Fruit fly (Drosophila melanogaster) whole organism, embryonic: ENCODE results near the gene BtbVII.
A peak's percentile ranks its signal among the peaks of the same experiment; 100 is the strongest.

ENCODE experiments used
- BEAF-32 ChIP-seq: fragments of 200-800 bp; sonication (Bioruptor generic); optimal IDR thresholded peaks from 3 replicates; lab custom pipeline; 2017; ENCODE audit warnings: missing biosample characterization, missing genetic modification characterization, mild to moderate bottlenecking, moderate library complexity, missing genetic modification reagents
- BtbVII ChIP-seq: fragments of 200-800 bp; sonication (Bioruptor generic); optimal IDR thresholded peaks from 3 replicates; lab custom pipeline; 2017; ENCODE audit warnings: missing biosample characterization, mild to moderate bottlenecking, missing genetic modification characterization
- CG10366 ChIP-seq: fragments of 200-800 bp; sonication (Bioruptor generic); IDR thresholded peaks from 2 replicates; pipeline ENCODE4 v1.3.6; 2022; ENCODE audit warnings: missing biosample characterization, missing genetic modification characterization
- CG10565 ChIP-seq: fragments of 200-800 bp; sonication (Bioruptor generic); optimal IDR thresholded peaks from 3 replicates; lab custom pipeline; 2016; ENCODE audit warnings: missing biosample characterization, mild to moderate bottlenecking, missing genetic modification characterization
- CG10654 ChIP-seq: fragments of 200-800 bp; sonication (Bioruptor generic); optimal IDR thresholded peaks from 2 replicates; lab custom pipeline; 2016; ENCODE audit warnings: missing biosample characterization, missing genetic modification characterization
- CG10959 ChIP-seq: fragments of 200-800 bp; sonication (Bioruptor generic); IDR thresholded peaks from 2 replicates; pipeline ENCODE4 v1.3.6; 2022; ENCODE audit warnings: missing biosample characterization, missing genetic modification characterization
- CG11696 ChIP-seq: fragments of 200-800 bp; sonication (Bioruptor generic); IDR thresholded peaks from 2 replicates; pipeline ENCODE4 v1.3.6; 2022; ENCODE audit warnings: missing biosample characterization, missing genetic modification characterization
- CG12659 ChIP-seq: fragments of 200-800 bp; sonication (Bioruptor generic); optimal IDR thresholded peaks from 3 replicates; lab custom pipeline; 2017; ENCODE audit warnings: mild to moderate bottlenecking, missing biosample characterization, missing genetic modification reagents, missing genetic modification characterization
- CG15479 ChIP-seq: fragments of 200-800 bp; sonication (Bioruptor generic); optimal IDR thresholded peaks from 3 replicates; lab custom pipeline; 2019; ENCODE audit warnings: missing biosample characterization, mild to moderate bottlenecking, missing genetic modification characterization, moderate library complexity
- CG17829 ChIP-seq: fragments of 200-800 bp; optimal IDR thresholded peaks from 2 replicates; lab custom pipeline; 2019; ENCODE audit warnings: missing biosample characterization, mild to moderate bottlenecking, missing genetic modification characterization, moderate library complexity
- CG2202 ChIP-seq: fragments of 200-800 bp; sonication (Bioruptor generic); optimal IDR thresholded peaks from 2 replicates; lab custom pipeline; 2018; ENCODE audit warnings: missing biosample characterization, mild to moderate bottlenecking, missing genetic modification characterization
- CG30020 ChIP-seq: fragments of 200-800 bp; optimal IDR thresholded peaks from 2 replicates; lab custom pipeline; 2019; ENCODE audit warnings: missing biosample characterization, mild to moderate bottlenecking, missing genetic modification characterization, moderate library complexity
- CG31365 ChIP-seq: fragments of 200-800 bp; sonication (Bioruptor generic); optimal IDR thresholded peaks from 2 replicates; lab custom pipeline; 2018; ENCODE audit warnings: missing biosample characterization, mild to moderate bottlenecking, missing genetic modification characterization
- CG3163 ChIP-seq: fragments of 200-800 bp; sonication (Bioruptor generic); optimal IDR thresholded peaks from 3 replicates; lab custom pipeline; 2016; ENCODE audit warnings: missing biosample characterization, missing genetic modification characterization
- CG32767 ChIP-seq: fragments of 200-800 bp; sonication (Bioruptor generic); IDR thresholded peaks from 2 replicates; pipeline ENCODE4 v1.3.6; 2022; ENCODE audit warnings: missing biosample characterization, missing genetic modification characterization
- CG4617 ChIP-seq: fragments of 200-800 bp; sonication (Bioruptor generic); optimal IDR thresholded peaks from 3 replicates; lab custom pipeline; 2016; ENCODE audit warnings: missing biosample characterization, missing genetic modification characterization, borderline replicate concordance
- CG5180 ChIP-seq: fragments of 200-800 bp; sonication (Bioruptor generic); optimal IDR thresholded peaks from 3 replicates; lab custom pipeline; 2017; ENCODE audit warnings: missing biosample characterization, missing genetic modification characterization, mild to moderate bottlenecking, moderate library complexity, missing genetic modification reagents
- CG7556 ChIP-seq: fragments of 200-800 bp; sonication (Bioruptor generic); optimal IDR thresholded peaks from 2 replicates; lab custom pipeline; 2017; ENCODE audit warnings: missing biosample characterization, mild to moderate bottlenecking, missing genetic modification characterization
- CG7745 ChIP-seq: fragments of 200-800 bp; sonication (Bioruptor generic); optimal IDR thresholded peaks from 2 replicates; lab custom pipeline; 2018; ENCODE audit warnings: missing biosample characterization, mild to moderate bottlenecking, missing genetic modification characterization, moderate library complexity
- CG7839 ChIP-seq: fragments of 200-800 bp; sonication (Bioruptor generic); optimal IDR thresholded peaks from 3 replicates; lab custom pipeline; 2018; ENCODE audit warnings: missing biosample characterization, mild to moderate bottlenecking, missing genetic modification characterization, moderate library complexity
- CG8388 ChIP-seq: fragments of 200-800 bp; sonication (Bioruptor generic); optimal IDR thresholded peaks from 2 replicates; lab custom pipeline; 2019; ENCODE audit warnings: missing biosample characterization, mild to moderate bottlenecking, missing genetic modification characterization, moderate library complexity
- CG8924 ChIP-seq: fragments of 200-800 bp; optimal IDR thresholded peaks from 3 replicates; lab custom pipeline; 2019; ENCODE audit warnings: missing biosample characterization, mild to moderate bottlenecking, missing genetic modification characterization, moderate library complexity
- Eip74EF ChIP-seq, 2 experiments: fragments of 200-800 bp in 1 of 2; fragments of >200 bp in 1 of 2; sonication (Bioruptor generic) in 1 of 2; optimal IDR thresholded peaks; 2 replicates each; lab custom pipeline; 2017 to 2019; ENCODE audit warnings: missing biosample characterization in 2 of 2, missing genetic modification characterization in 2 of 2, mild to moderate bottlenecking in 1 of 2, moderate library complexity in 1 of 2
- Ets97D ChIP-seq: fragments of 200-800 bp; sonication (Bioruptor generic); optimal IDR thresholded peaks from 3 replicates; lab custom pipeline; 2016; ENCODE audit warnings: missing biosample characterization, missing genetic modification characterization
- Fer2 ChIP-seq: fragments of 200-800 bp; sonication (Bioruptor generic); optimal IDR thresholded peaks from 2 replicates; lab custom pipeline; 2018; ENCODE audit warnings: missing biosample characterization, mild to moderate bottlenecking, missing genetic modification characterization, moderate library complexity
- Hey ChIP-seq: fragments of 200-800 bp; sonication (Bioruptor generic); optimal IDR thresholded peaks from 3 replicates; lab custom pipeline; 2018; ENCODE audit warnings: missing biosample characterization, mild to moderate bottlenecking, missing genetic modification characterization
- Hmx ChIP-seq: fragments of 200-800 bp; sonication (Bioruptor generic); optimal IDR thresholded peaks from 2 replicates; lab custom pipeline; 2016; ENCODE audit warnings: missing biosample characterization, missing genetic modification characterization
- MBD-R2 ChIP-seq: fragments of 200-800 bp; sonication (Bioruptor generic); IDR thresholded peaks from 2 replicates; pipeline ENCODE4 v1.3.6; 2022; ENCODE audit warnings: missing biosample characterization, missing genetic modification characterization
- Mrtf ChIP-seq: fragments of 200-800 bp; sonication (Bioruptor generic); IDR thresholded peaks from 3 replicates; pipeline ENCODE4 v1.3.6; 2022; ENCODE audit warnings: missing biosample characterization, missing genetic modification characterization
- Oaz ChIP-seq: fragments of 200-800 bp; sonication (Bioruptor generic); IDR thresholded peaks from 2 replicates; pipeline ENCODE4 v1.3.6; 2022; ENCODE audit warnings: missing biosample characterization, missing genetic modification characterization
- Optix ChIP-seq: fragments of 200-800 bp; sonication (Bioruptor generic); IDR thresholded peaks from 3 replicates; pipeline ENCODE4 v1.3.6; 2022; ENCODE audit warnings: missing biosample characterization, missing genetic modification characterization
- Sox100B ChIP-seq: fragments of 200-800 bp; sonication (Bioruptor generic); optimal IDR thresholded peaks from 3 replicates; lab custom pipeline; 2018; ENCODE audit warnings: missing biosample characterization, mild to moderate bottlenecking, missing genetic modification characterization
- Xbp1 ChIP-seq: fragments of 200-800 bp; sonication (Bioruptor generic); optimal IDR thresholded peaks from 3 replicates; lab custom pipeline; 2016; ENCODE audit warnings: missing biosample characterization, mild to moderate bottlenecking, missing genetic modification characterization
- Xrp1 ChIP-seq: fragments of 200-800 bp; sonication (Bioruptor generic); IDR thresholded peaks from 2 replicates; pipeline ENCODE4 v1.3.6; 2022; ENCODE audit warnings: missing biosample characterization, missing genetic modification characterization
- bbx ChIP-seq: fragments of 200-800 bp; sonication (Bioruptor generic); IDR thresholded peaks from 2 replicates; pipeline ENCODE4 v1.3.6; 2022; ENCODE audit warnings: missing biosample characterization, missing genetic modification characterization; ENCODE audit not compliant: partially characterized antibody
- bsh ChIP-seq, 2 experiments: fragments of 200-800 bp; sonication (Bioruptor generic); optimal IDR thresholded peaks; 2 replicates each; lab custom pipeline; 2017 to 2018; ENCODE audit warnings: mild to moderate bottlenecking in 2 of 2, missing biosample characterization in 2 of 2, missing genetic modification characterization in 2 of 2, moderate library complexity in 1 of 2
- caup ChIP-seq: fragments of 200-800 bp; sonication (Bioruptor generic); optimal IDR thresholded peaks from 3 replicates; lab custom pipeline; 2017; ENCODE audit warnings: missing biosample characterization, mild to moderate bottlenecking, missing genetic modification characterization, moderate library complexity; ENCODE audit not compliant: severe bottlenecking
- da ChIP-seq: fragments of 200-800 bp; sonication (Bioruptor generic); optimal IDR thresholded peaks from 2 replicates; lab custom pipeline; 2016; ENCODE audit warnings: missing biosample characterization, missing genetic modification characterization
- dan ChIP-seq: fragments of 200-800 bp; sonication (Bioruptor generic); IDR thresholded peaks from 2 replicates; pipeline ENCODE4 v1.3.6; 2022; ENCODE audit warnings: missing biosample characterization, missing genetic modification characterization
- danr ChIP-seq: fragments of 200-800 bp; sonication (Bioruptor generic); IDR thresholded peaks from 2 replicates; pipeline ENCODE4 v1.3.6; 2022; ENCODE audit warnings: missing biosample characterization, missing genetic modification characterization
- dimm ChIP-seq: fragments of 200-800 bp; sonication (Bioruptor generic); IDR thresholded peaks from 2 replicates; pipeline ENCODE4 v1.3.6; 2022; ENCODE audit warnings: missing biosample characterization, missing genetic modification characterization
- eyg ChIP-seq: fragments of 200-800 bp; sonication (Bioruptor generic); optimal IDR thresholded peaks from 3 replicates; lab custom pipeline; 2016; ENCODE audit warnings: missing biosample characterization, missing genetic modification characterization
- gt ChIP-seq: fragments of 200-800 bp; sonication (Bioruptor generic); IDR thresholded peaks from 2 replicates; pipeline ENCODE4 v1.3.6; 2022; ENCODE audit warnings: missing biosample characterization, missing genetic modification characterization
- lmd ChIP-seq: fragments of 200-800 bp; sonication (Bioruptor generic); IDR thresholded peaks from 2 replicates; pipeline ENCODE4 v1.3.6; 2022; ENCODE audit warnings: missing biosample characterization, missing genetic modification characterization
- pum ChIP-seq: fragments of 200-800 bp; sonication (Bioruptor generic); optimal IDR thresholded peaks from 2 replicates; lab custom pipeline; 2016; ENCODE audit warnings: missing biosample characterization, missing genetic modification characterization
- rib ChIP-seq: fragments of 200-800 bp; sonication (Bioruptor generic); IDR thresholded peaks from 2 replicates; pipeline ENCODE4 v1.3.6; 2022; ENCODE audit warnings: missing biosample characterization, missing genetic modification characterization
- schlank ChIP-seq: fragments of 200-800 bp; sonication (Bioruptor generic); optimal IDR thresholded peaks from 2 replicates; lab custom pipeline; 2018; ENCODE audit warnings: missing biosample characterization, mild to moderate bottlenecking, missing genetic modification characterization
- slbo ChIP-seq: fragments of 200-800 bp; sonication (Bioruptor generic); IDR thresholded peaks from 2 replicates; pipeline ENCODE4 v1.3.6; 2022; ENCODE audit warnings: missing biosample characterization, missing genetic modification characterization

The BtbVII gene

DNA sequence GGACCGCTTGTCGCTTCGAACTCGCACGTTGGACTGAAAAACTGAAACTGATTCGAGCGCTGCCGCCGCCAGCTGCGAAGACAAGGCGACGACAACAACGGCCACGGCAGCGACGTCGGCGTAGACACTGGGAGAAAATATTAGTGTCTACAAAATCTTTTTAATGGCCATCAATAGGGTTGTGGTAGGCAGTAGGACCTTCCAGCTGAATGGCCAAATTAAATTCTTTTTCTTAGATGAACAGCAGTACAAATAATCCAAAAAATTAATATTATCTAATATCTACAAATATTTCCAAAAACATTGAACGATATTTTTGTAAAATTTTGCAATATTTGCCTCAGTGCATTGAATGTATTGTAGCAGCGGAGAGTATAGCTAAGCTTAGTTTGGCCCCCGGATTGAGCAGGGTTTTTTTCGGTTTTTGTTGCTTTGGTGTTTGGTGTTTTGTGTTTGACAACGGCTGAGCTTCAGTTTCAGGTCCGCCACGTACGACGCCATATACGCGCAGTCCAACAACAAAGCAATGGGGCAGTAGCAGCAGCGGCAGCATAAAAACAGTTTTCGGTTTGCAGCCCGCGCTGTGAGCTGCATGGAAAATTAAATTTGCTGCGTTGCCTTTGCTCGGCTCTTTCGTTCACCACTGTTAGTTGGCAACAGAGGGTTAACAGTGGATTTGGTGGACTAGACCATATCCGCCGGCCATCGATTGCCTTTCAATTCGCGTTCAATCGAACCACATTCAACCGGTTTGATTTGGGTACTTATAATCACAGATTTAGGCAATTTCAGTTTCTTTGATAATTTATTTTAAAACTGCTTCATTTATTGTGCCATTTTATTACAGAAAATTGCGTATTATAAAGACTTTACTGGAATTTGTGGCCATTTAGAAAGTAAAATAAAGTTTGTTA lies 41.3 kb upstream of the BtbVII start, which contains the start of gene Cht7 (continued):
- TF ChIP-seq CG17829 (tag; lab: Kevin White, UChicago) (peak; percentile 87), CG10654 (GFP tag; lab: Kevin White, UChicago) (peak; percentile 49), CG2202 (tag; lab: Kevin White, UChicago) (peak; percentile 80), Xbp1 (GFP tag; lab: Kevin White, UChicago) (peak; percentile 86), caup (peak; percentile 84), BtbVII (GFP tag; lab: Kevin White, UChicago) (peak; percentile 76), BEAF-32 (GFP tag; lab: Kevin White, UChicago) (no peak), Fer2 (tag; lab: Kevin White, UChicago) (peak; percentile 46), CG4617 (GFP tag; lab: Kevin White, UChicago) (peak; percentile 62), Eip74EF (GFP tag; optimal IDR thresholded peaks at IDR 0.05; lab: Kevin White, UChicago) (peak in 1 of 2 experiments; percentile 89), da (no peak), CG10959 (GFP tag; lab: Robert Waterston, UW) (peak; percentile 63), lmd (GFP tag; lab: Robert Waterston, UW) (peak; percentile 89), CG30020 (tag; lab: Kevin White, UChicago) (peak; percentile 55), eyg (GFP tag; lab: Kevin White, UChicago) (peak; percentile 4), bbx (GFP tag; lab: Robert Waterston, UW) (no peak), schlank (peak; percentile 28), Hmx (GFP tag; lab: Kevin White, UChicago) (peak; percentile 47), dan (GFP tag; lab: Robert Waterston, UW) (no peak), Xrp1 (GFP tag; lab: Robert Waterston, UW) (peak; percentile 90), CG7556 (GFP tag; lab: Kevin White, UChicago) (peak; percentile 90), CG5180 (peak; percentile 80), bsh (GFP tag; optimal IDR thresholded peaks at IDR 0.05; lab: Kevin White, UChicago) (peak; percentile 78 to 92), Oaz (peak; percentile 76), Sox100B (GFP tag; lab: Kevin White, UChicago) (peak; percentile 89), CG8924 (tag; lab: Kevin White, UChicago) (peak; percentile 91), rib (GFP tag; lab: Robert Waterston, UW) (peak; percentile 42; the same call in 1 of the 2 replicates), CG10366 (GFP tag; lab: Robert Waterston, UW) (peak; percentile 85), Mrtf (peak; percentile 86), MBD-R2 (GFP tag; lab: Robert Waterston, UW) (peak; percentile 49), CG3163 (GFP tag; lab: Kevin White, UChicago) (peak; percentile 1), CG11696 (GFP tag; lab: Robert Waterston, UW) (peak; percentile 43; the same call in 1 of the 2 replicates), CG31365 (tag; lab: Kevin White, UChicago) (peak; percentile 20), gt (GFP tag; lab: Robert Waterston, UW) (peak; percentile 42; the same call in 1 of the 2 replicates), Hey (peak; percentile 16), slbo (peak; percentile 87), CG12659 (GFP tag; lab: Kevin White, UChicago) (peak; percentile 92), CG7839 (tag; lab: Kevin White, UChicago) (peak; percentile 91), CG8388 (GFP tag; lab: Kevin White, UChicago) (peak; percentile 86), CG7745 (tag; lab: Kevin White, UChicago) (no peak), CG15479 (GFP tag; lab: Kevin White, UChicago) (no peak), Optix (GFP tag; lab: Robert Waterston, UW) (peak; percentile 84), dimm (GFP tag; lab: Robert Waterston, UW) (peak; percentile 50; the same call in 1 of the 2 replicates), CG32767 (GFP tag; lab: Robert Waterston, UW) (peak; percentile 81; the same call in 1 of the 2 replicates), Ets97D (GFP tag; lab: Kevin White, UChicago) (peak; percentile 45), pum (GFP tag; lab: Kevin White, UChicago) (peak; percentile 46), CG10565 (GFP tag; lab: Kevin White, UChicago) (no peak), danr (no peak; the same call in 1 of the 2 replicates)
